Worm (Caenorhabditis elegans) whole organism, mixed stage, embryonic: ENCODE results near the gene Y116F11B.8.

ENCODE experiments used
- blmp-1 ChIP-seq: fragments of 150-350 bp; optimal IDR thresholded peaks from 2 replicates; lab custom pipeline; 2014; ENCODE audit warnings: missing biosample characterization, missing genetic modification characterization
- ces-1 ChIP-seq: fragments of 150-350 bp; optimal IDR thresholded peaks from 2 replicates; lab custom pipeline; 2014; ENCODE audit warnings: missing biosample characterization, missing genetic modification reagents, missing genetic modification characterization
- mab-5 ChIP-seq: fragments of 150-350 bp; optimal IDR thresholded peaks from 2 replicates; lab custom pipeline; 2014; ENCODE audit warnings: missing biosample characterization, missing genetic modification characterization
- mep-1 ChIP-seq: fragments of 150-350 bp; optimal IDR thresholded peaks from 2 replicates; lab custom pipeline; 2017; ENCODE audit warnings: missing biosample characterization, missing genetic modification reagents, missing genetic modification characterization, inconsistent platforms
- snpc-4 ChIP-seq: fragments of 150-350 bp; optimal IDR thresholded peaks from 2 replicates; lab custom pipeline; 2014; ENCODE audit warnings: missing biosample characterization, missing genetic modification characterization
- sptf-1 ChIP-seq: sonication (generic microtip); optimal IDR thresholded peaks from 2 replicates; lab custom pipeline; 2017; ENCODE audit warnings: mild to moderate bottlenecking, missing genetic modification characterization, moderate library complexity, missing compliant biosample characterization
- tbx-8 ChIP-seq: fragments of 200-800 bp; sonication (Bioruptor generic); optimal IDR thresholded peaks from 2 replicates; lab custom pipeline; 2018; ENCODE audit warnings: mild to moderate bottlenecking, missing genetic modification characterization, moderate library complexity, missing compliant biosample characterization
- unc-120 ChIP-seq: sonication (generic microtip); optimal IDR thresholded peaks from 2 replicates; lab custom pipeline; 2017; ENCODE audit warnings: missing genetic modification characterization, missing compliant biosample characterization; ENCODE audit not compliant: poor library complexity, severe bottlenecking
- unc-62 ChIP-seq: fragments of 150-350 bp; optimal IDR thresholded peaks from 2 replicates; lab custom pipeline; 2014; ENCODE audit warnings: missing biosample characterization, missing genetic modification reagents, missing genetic modification characterization

ce11 chrV:19820178-19820577 is 37.3 kb upstream of the Y116F11B.8 start:
- no peak for TF ChIP-seq mab-5 (tag; lab: Kevin White, UChicago)
- TF ChIP-seq ces-1 (GFP tag; lab: Kevin White, UChicago), result no peak
- no peak for TF ChIP-seq sptf-1 (tag; lab: Kevin White, UChicago)
- no peak for TF ChIP-seq tbx-8
- no peak for TF ChIP-seq snpc-4 (tag; lab: Kevin White, UChicago)
- TF ChIP-seq unc-62 (GFP tag; lab: Kevin White, UChicago), result no peak
- TF ChIP-seq unc-120 (tag; lab: Kevin White, UChicago), result no peak
- no peak for TF ChIP-seq blmp-1 (tag; lab: Kevin White, UChicago)
- TF ChIP-seq mep-1 (tag; lab: Kevin White, UChicago), result no peak
